Worm (Caenorhabditis elegans): ENCODE data around the gene twk-13.

The twk-13 gene

DNA sequence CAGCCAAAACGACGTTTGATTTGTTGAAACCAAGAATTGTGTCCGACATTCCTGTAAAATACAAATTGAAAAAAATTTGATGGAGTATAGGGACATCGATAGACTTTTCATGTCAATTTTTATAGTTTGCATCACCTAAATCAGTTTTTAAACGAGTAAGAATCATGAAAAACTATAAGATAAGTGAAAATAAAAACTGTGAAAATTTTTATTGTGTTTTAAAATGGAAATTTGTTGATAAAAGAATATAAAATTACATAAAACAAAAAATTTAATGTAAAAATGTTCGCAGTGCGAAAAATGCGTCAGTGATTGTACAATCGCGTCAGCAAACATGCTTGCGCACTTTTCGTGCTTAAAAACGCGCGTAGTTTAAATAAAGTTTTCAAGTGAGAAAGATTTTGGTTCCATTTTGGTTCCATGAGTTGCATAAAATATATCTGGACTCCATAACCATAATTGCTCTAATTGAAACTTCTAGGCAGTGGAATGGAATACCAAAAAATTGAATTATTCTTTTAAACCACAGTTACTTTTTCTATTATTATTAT is 5.7 kb upstream of the twk-13 start, which contains the start of gene tomm-20 (continued):
- TF ChIP-seq lin-13 (GFP tag; optimal IDR thresholded peaks at IDR 0.05) (peak; percentile 92), mdl-1 (tag; optimal IDR thresholded peaks at IDR 0.05) (peak in 1 of 2 experiments; percentile 78), ztf-11 (tag; optimal IDR thresholded peaks at IDR 0.05) (peak in 1 of 2 experiments; percentile 79), elt-3 (tag; optimal IDR thresholded peaks at IDR 0.05) (peak in 3 of 6 experiments; percentile 74 to 94 (median 94)), dpl-1 (GFP tag; optimal IDR thresholded peaks at IDR 0.05) (peak; percentile 98 to 99 (median 99)), zag-1 (tag; optimal IDR thresholded peaks at IDR 0.05) (peak; percentile 68), fkh-8 (tag; optimal IDR thresholded peaks at IDR 0.05) (peak; percentile 86), ceh-63 (GFP tag; optimal IDR thresholded peaks at IDR 0.05) (no peak), lir-3 (tag; optimal IDR thresholded peaks at IDR 0.05; ENCODE audit: poor library complexity) (peak; percentile 79), snpc-4 (tag; optimal IDR thresholded peaks at IDR 0.05) (peak; percentile 90), ceh-88 (GFP tag; IDR thresholded peaks at IDR 0.05) (peak; percentile 59; the same call in 1 of the 2 replicates), jun-1 (tag; optimal IDR thresholded peaks at IDR 0.05) (peak; percentile 85), lin-35 (GFP tag; optimal IDR thresholded peaks at IDR 0.05) (peak; percentile 99), fkh-10 (GFP tag; optimal IDR thresholded peaks at IDR 0.05) (peak; percentile 39), nhr-76 (tag; optimal IDR thresholded peaks at IDR 0.05) (no peak), isw-1 (GFP tag; IDR thresholded peaks at IDR 0.05) (peak; percentile 90), mab-9 (GFP tag; IDR thresholded peaks at IDR 0.05) (peak; percentile 89), ceh-8 (GFP tag; optimal IDR thresholded peaks at IDR 0.05) (peak; percentile 83), swsn-7 (tag; optimal IDR thresholded peaks at IDR 0.05) (peak; percentile 95), F16B12.6 (tag; optimal IDR thresholded peaks at IDR 0.05) (peak; percentile 52), fkh-4 (tag; optimal IDR thresholded peaks at IDR 0.05; ENCODE audit: borderline replicate concordance) (peak; percentile 65), nhr-71 (tag; optimal IDR thresholded peaks at IDR 0.05) (peak; percentile 97), hpl-2 (GFP tag; optimal IDR thresholded peaks at IDR 0.05) (peak; percentile 69), lin-14 (GFP tag; optimal IDR thresholded peaks at IDR 0.05) (peak; percentile 95), vab-15 (tag; optimal IDR thresholded peaks at IDR 0.05) (peak; percentile 58), lsy-2 (tag; optimal IDR thresholded peaks at IDR 0.05) (peak; percentile 96 to 97), nhr-20 (tag; optimal IDR thresholded peaks at IDR 0.05) (peak; percentile 95), nhr-28 (tag; optimal IDR thresholded peaks at IDR 0.05) (no peak), snu-23 (GFP tag; optimal IDR thresholded peaks at IDR 0.05) (peak; percentile 96), efl-3 (GFP tag; optimal IDR thresholded peaks at IDR 0.05) (peak; percentile 44), lin-15B (tag; optimal IDR thresholded peaks at IDR 0.05) (peak; percentile 84)

DNA sequence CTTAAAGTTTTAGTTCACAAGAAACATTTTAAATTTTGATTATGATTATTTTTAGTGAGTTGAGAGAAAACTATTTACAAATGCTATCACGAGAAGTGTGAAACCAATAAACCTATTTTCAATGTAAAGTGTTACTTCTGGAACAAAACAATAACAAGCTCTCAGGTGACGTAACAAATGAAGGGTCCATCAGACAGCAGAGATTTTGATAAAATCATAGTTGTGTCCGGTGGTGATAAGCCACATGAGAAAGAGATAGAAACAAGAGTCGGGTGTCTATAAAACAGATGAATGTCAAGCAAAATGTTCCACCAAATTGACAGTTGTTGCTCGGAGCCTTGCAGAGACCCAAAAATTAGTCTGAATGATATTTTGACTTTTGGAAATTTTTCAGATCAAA is 3.4 kb downstream of the twk-13 start:
- TF ChIP-seq sptf-1 (tag; optimal IDR thresholded peaks at IDR 0.05): no peak
- TF ChIP-seq pqm-1 (tag; optimal IDR thresholded peaks at IDR 0.05): no peak
- peak; percentile 61 for TF ChIP-seq rnt-1 (tag; optimal IDR thresholded peaks at IDR 0.05)
- TF ChIP-seq ztf-4 (tag; optimal IDR thresholded peaks at IDR 0.05): no peak
- 0 out of 2 replicates have a peak, but pooled peaks have one; percentile 13 for TF ChIP-seq nhr-19 (GFP tag; conservative IDR thresholded peaks at IDR 0.05)
- TF ChIP-seq ceh-63 (GFP tag; optimal IDR thresholded peaks at IDR 0.05): no peak
- no peak for TF ChIP-seq skn-1 (tag; optimal IDR thresholded peaks at IDR 0.05)
- no peak for TF ChIP-seq hpl-2 (GFP tag; optimal IDR thresholded peaks at IDR 0.05)
- peak; percentile 2 for TF ChIP-seq unc-130 (tag; optimal IDR thresholded peaks at IDR 0.05)
- no peak for TF ChIP-seq dpl-1 (GFP tag; optimal IDR thresholded peaks at IDR 0.05)
- no peak for TF ChIP-seq tlp-1 (tag; optimal IDR thresholded peaks at IDR 0.05)
- peak in 1 of 2 experiments; percentile 23 for TF ChIP-seq lsy-2 (tag; optimal IDR thresholded peaks at IDR 0.05)
- TF ChIP-seq efl-3 (GFP tag; optimal IDR thresholded peaks at IDR 0.05): no peak
- TF ChIP-seq nhr-85 (tag): no peak
- TF ChIP-seq sox-4 (tag; optimal IDR thresholded peaks at IDR 0.05): no peak
- peak; percentile 62 for TF ChIP-seq lin-14 (GFP tag; optimal IDR thresholded peaks at IDR 0.05)
- TF ChIP-seq unc-30 (tag; optimal IDR thresholded peaks at IDR 0.05): no peak
- TF ChIP-seq nhr-71 (tag; optimal IDR thresholded peaks at IDR 0.05): peak; percentile 57
